Fruit fly (Drosophila melanogaster): ENCODE results near the gene CG31688.
A peak's percentile ranks its signal among the peaks of the same experiment; 100 is the strongest.

CG31688 gene

dm6 chr2L:20414750-20415211 lies 11.2 kb upstream of the CG31688 start, which contains the start of gene CG10947 (continued):
- TF ChIP-seq CG13624 (GFP tag; optimal IDR thresholded peaks at IDR 0.05) (peak; percentile 82), BEAF-32 (GFP tag; optimal IDR thresholded peaks at IDR 0.05) (peak; percentile 70), gfzf (GFP tag; optimal IDR thresholded peaks at IDR 0.05) (peak; percentile 16), tin (GFP tag; optimal IDR thresholded peaks at IDR 0.05) (peak; percentile 78), sima (GFP tag; optimal IDR thresholded peaks at IDR 0.05) (no peak), CG6254 (GFP tag; optimal IDR thresholded peaks at IDR 0.05) (peak; percentile 58), sens (GFP tag) (peak; percentile 90), Meics (GFP tag; optimal IDR thresholded peaks at IDR 0.05) (peak; percentile 67), HLH4C (GFP tag; IDR thresholded peaks at IDR 0.05; ENCODE audit: partially characterized antibody) (peak; percentile 53), CG3995 (GFP tag; optimal IDR thresholded peaks at IDR 0.05) (peak; percentile 14), CG43689 (GFP tag; IDR thresholded peaks at IDR 0.05) (no peak), CG9932 (GFP tag; IDR thresholded peaks at IDR 0.05) (peak; percentile 75), CG15479 (GFP tag; optimal IDR thresholded peaks at IDR 0.05) (no peak), CG10274 (GFP tag; optimal IDR thresholded peaks at IDR 0.05) (no peak), Lim3 (GFP tag; IDR thresholded peaks at IDR 0.05) (no peak), trh (GFP tag; optimal IDR thresholded peaks at IDR 0.05) (peak; percentile 35), ssp (GFP tag; IDR thresholded peaks at IDR 0.05) (peak; percentile 33), Mad (GFP tag; optimal IDR thresholded peaks at IDR 0.05) (peak; percentile 80), CG18476 (GFP tag; optimal IDR thresholded peaks at IDR 0.05) (peak; percentile 46), Jarid2 (GFP tag; optimal IDR thresholded peaks at IDR 0.05) (no peak), C15 (GFP tag; IDR thresholded peaks at IDR 0.05) (no peak), Atf3 (GFP tag; optimal IDR thresholded peaks at IDR 0.05) (peak; percentile 65), CG13424 (tag; optimal IDR thresholded peaks at IDR 0.05) (peak; percentile 64), Antp (GFP tag; optimal IDR thresholded peaks at IDR 0.05) (peak; percentile 70), Abd-B (GFP tag; optimal IDR thresholded peaks at IDR 0.05) (peak; percentile 38), CG6854 (GFP tag; optimal IDR thresholded peaks at IDR 0.05) (peak; percentile 29), CG4854 (GFP tag; optimal IDR thresholded peaks at IDR 0.05) (peak; percentile 70), lov (optimal IDR thresholded peaks at IDR 0.05) (no peak), lov (GFP tag; IDR thresholded peaks at IDR 0.05) (peak; percentile 70; the same call in 1 of the 3 replicates), Lpt (GFP tag; optimal IDR thresholded peaks at IDR 0.05) (no peak), sqz (GFP tag; optimal IDR thresholded peaks at IDR 0.05) (peak; percentile 15), CG17186 (GFP tag; optimal IDR thresholded peaks at IDR 0.05) (no peak), TFAM (GFP tag; optimal IDR thresholded peaks at IDR 0.05) (no peak), Dek (tag; optimal IDR thresholded peaks at IDR 0.05) (peak; percentile 52), CG16779 (GFP tag; IDR thresholded peaks at IDR 0.05) (no peak), exex (tag; optimal IDR thresholded peaks at IDR 0.05) (no peak), Sry-δ (GFP tag; optimal IDR thresholded peaks at IDR 0.05) (peak; percentile 65), dimm (GFP tag; IDR thresholded peaks at IDR 0.05) (no peak), CG13775 (GFP tag; optimal IDR thresholded peaks at IDR 0.05) (peak; percentile 54), CG15696 (tag; optimal IDR thresholded peaks at IDR 0.05) (no peak), CG11696 (GFP tag; IDR thresholded peaks at IDR 0.05) (no peak), CG10654 (GFP tag; optimal IDR thresholded peaks at IDR 0.05) (peak; percentile 30), Stat92E (GFP tag; optimal IDR thresholded peaks at IDR 0.05) (no peak), nau (GFP tag; optimal IDR thresholded peaks at IDR 0.05) (peak; percentile 47), seq (GFP tag; IDR thresholded peaks at IDR 0.05) (peak; percentile 66), CG11560 (tag; IDR thresholded peaks at IDR 0.05) (no peak), CG10431 (GFP tag; optimal IDR thresholded peaks at IDR 0.05) (peak; percentile 66), run (tag; optimal IDR thresholded peaks at IDR 0.05) (peak; percentile 72), CG4820 (GFP tag; optimal IDR thresholded peaks at IDR 0.05) (peak; percentile 56), CG32767 (GFP tag; IDR thresholded peaks at IDR 0.05) (no peak), Bdp1 (GFP tag; optimal IDR thresholded peaks at IDR 0.05) (peak; percentile 28), Gug (GFP tag; IDR thresholded peaks at IDR 0.05) (no peak)
